Worm (Caenorhabditis elegans): ENCODE measurements around the gene glb-13.

DNA sequence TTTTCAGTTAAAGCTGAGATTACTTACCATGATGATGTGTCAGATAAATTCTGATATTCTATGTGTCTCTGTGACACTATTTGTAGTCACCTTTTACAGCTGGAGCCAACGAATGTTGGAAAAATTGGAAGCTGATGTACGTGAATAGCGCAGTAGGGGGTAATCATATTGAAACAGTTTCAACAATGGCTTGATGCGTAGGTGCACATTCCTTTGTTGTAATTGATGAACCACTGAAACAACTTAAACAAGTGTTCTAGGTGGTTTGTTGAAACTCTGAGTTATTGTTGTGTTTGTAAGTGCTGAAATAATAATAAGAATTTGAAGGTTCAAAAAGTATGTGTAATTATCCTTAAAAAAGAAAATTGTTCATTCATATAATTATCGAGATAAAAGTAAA lies 21.6 kb downstream of the glb-13 start, which contains the start of gene nspc-12:
- TF ChIP-seq B0261.1 (tag; optimal IDR thresholded peaks at IDR 0.05) (no peak), ztf-28 (GFP tag; IDR thresholded peaks at IDR 0.05) (no peak), rec-8 (tag; optimal IDR thresholded peaks at IDR 0.05) (no peak), ccch-3 (GFP tag; optimal IDR thresholded peaks at IDR 0.05) (no peak), madf-8 (GFP tag; conservative IDR thresholded peaks at IDR 0.05) (no peak), snpc-3.4 (tag; optimal IDR thresholded peaks at IDR 0.05) (no peak), him-1 (tag; optimal IDR thresholded peaks at IDR 0.05) (no peak), ZK185.1 (tag; optimal IDR thresholded peaks at IDR 0.05; ENCODE audit: poor library complexity, severe bottlenecking) (no peak), C17E4.6 (GFP tag; IDR thresholded peaks at IDR 0.05) (no peak), ceh-91 (GFP tag; IDR thresholded peaks at IDR 0.05) (no peak), bed-2 (GFP tag; IDR thresholded peaks at IDR 0.05) (no peak), cebp-2 (GFP tag; IDR thresholded peaks at IDR 0.05) (no peak)
